Fruit fly (Drosophila melanogaster): Measurements from ENCODE around the gene CG7142.
A peak's percentile ranks its signal among the peaks of the same experiment; 100 is the strongest.

Gene CG7142

dm6 chr3R:18276688-18277087 is 2.6 kb downstream of the CG7142 start:
- TF ChIP-seq CG9948 (tag; optimal IDR thresholded peaks at IDR 0.05): no peak
- no peak for TF ChIP-seq Pif1A (GFP tag; optimal IDR thresholded peaks at IDR 0.05)
- no peak for TF ChIP-seq CG8159 (tag; optimal IDR thresholded peaks at IDR 0.05)
- no peak for TF ChIP-seq CG8301 (tag; optimal IDR thresholded peaks at IDR 0.05)
- no peak for TF ChIP-seq CG4496 (GFP tag; IDR thresholded peaks at IDR 0.05)
- no peak for TF ChIP-seq fd96Ca (GFP tag; IDR thresholded peaks at IDR 0.05)
- TF ChIP-seq CG17806 (tag; optimal IDR thresholded peaks at IDR 0.05): no peak
- no peak for TF ChIP-seq CG34367 (tag; optimal IDR thresholded peaks at IDR 0.05)
- TF ChIP-seq CG15710 (tag; optimal IDR thresholded peaks at IDR 0.05): no peak
- no peak for TF ChIP-seq D1 (tag; optimal IDR thresholded peaks at IDR 0.05)

DNA sequence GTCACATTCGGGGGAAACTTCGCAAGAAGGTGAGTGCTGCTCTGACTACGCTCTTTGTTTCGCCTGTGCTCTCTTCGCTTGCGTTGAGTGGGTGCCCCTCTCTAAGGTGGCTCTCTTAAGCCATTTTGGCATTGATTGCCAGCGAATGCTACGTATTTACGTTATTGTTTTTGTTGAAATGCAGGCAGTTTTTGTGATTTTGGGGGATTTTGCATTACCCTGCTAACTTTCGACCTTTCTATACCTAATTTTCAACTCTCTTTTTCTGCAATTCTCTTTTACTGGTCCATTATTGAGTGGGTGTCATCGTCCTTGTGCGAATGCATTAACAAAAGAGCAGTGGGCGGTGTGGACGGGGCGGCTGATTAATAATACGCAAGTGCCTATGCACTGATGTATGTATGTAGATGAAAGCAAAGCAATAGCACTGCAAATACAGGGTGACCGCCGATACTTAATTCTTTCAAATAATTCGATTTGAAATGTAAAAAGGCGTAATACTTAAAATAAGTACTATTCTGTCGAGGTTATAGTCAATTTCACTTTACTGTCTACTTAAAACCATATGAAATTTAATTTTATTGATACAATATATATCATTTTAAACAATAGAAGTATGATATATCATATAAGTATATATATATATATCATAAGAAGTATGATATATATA is 4.1 kb downstream of the CG7142 start:
- TF ChIP-seq CG8159 (tag; optimal IDR thresholded peaks at IDR 0.05) (no peak), D1 (tag; optimal IDR thresholded peaks at IDR 0.05) (no peak), CG9948 (tag; optimal IDR thresholded peaks at IDR 0.05) (no peak), CG32121 (GFP tag; IDR thresholded peaks at IDR 0.05) (peak; percentile 75), Ets98B (GFP tag; IDR thresholded peaks at IDR 0.05) (peak; percentile 10; the same call in 1 of the 2 replicates), CG14655 (GFP tag; optimal IDR thresholded peaks at IDR 0.05) (no peak), CG10348 (GFP tag; IDR thresholded peaks at IDR 0.05) (no peak), EcR (GFP tag; optimal IDR thresholded peaks at IDR 0.05) (peak; percentile 94), CG4496 (GFP tag; IDR thresholded peaks at IDR 0.05) (peak; percentile 69), Pif1B (GFP tag; optimal IDR thresholded peaks at IDR 0.05) (peak; percentile 5), Snoo (tag; optimal IDR thresholded peaks at IDR 0.05) (no peak), CG15710 (tag; optimal IDR thresholded peaks at IDR 0.05) (peak; percentile 9), CG13204 (GFP tag; optimal IDR thresholded peaks at IDR 0.05) (no peak), gl (tag; optimal IDR thresholded peaks at IDR 0.05) (no peak), rn (GFP tag; IDR thresholded peaks at IDR 0.05) (no peak), Pif1A (GFP tag; optimal IDR thresholded peaks at IDR 0.05) (no peak), CG34367 (tag; optimal IDR thresholded peaks at IDR 0.05) (peak; percentile 19), fd96Ca (GFP tag; IDR thresholded peaks at IDR 0.05) (no peak; the same call in 2 of the 3 replicates), CG12605 (GFP tag; IDR thresholded peaks at IDR 0.05) (peak; percentile 67), CG17806 (tag; optimal IDR thresholded peaks at IDR 0.05) (peak; percentile 25)

DNA sequence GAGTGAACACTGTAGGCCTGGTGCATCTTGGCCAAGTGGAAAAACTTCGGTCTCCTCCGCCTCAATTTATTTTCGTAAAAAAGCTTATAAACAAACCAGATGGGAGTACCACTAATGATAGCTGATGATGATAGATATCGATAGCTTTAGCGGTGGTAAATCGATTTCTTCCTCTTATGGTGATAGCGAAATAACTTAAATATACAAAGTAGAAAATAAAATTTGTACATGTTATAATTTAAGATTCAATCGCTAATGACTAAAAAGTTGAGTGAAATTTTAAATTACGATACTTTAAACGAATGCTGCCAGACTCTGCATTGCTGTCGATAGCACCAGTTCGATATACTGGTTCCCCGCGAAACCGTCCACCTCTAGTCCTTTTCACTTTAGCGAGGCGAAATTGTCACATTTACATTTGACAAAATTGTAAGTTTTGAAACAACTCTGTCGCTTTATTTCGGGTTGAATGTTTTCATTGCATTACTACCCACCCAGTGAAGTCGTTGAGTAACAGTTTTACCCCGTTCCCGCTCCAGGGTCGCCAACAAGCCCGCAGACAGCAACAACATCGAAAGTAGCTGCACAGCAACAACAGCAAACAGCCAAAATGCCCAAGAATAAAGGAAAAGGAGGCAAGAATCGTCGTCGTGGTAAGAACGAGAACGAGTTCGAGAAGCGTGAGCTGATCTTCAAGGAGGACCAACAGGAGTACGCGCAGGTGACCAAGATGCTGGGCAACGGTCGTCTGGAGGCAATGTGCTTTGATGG is 4.8 kb downstream of the CG7142 start, which contains the start of the genes Vps39 and eIF1A:
TSS of gene Vps39 (minus strand) at position 119 of the 771 bp plus-strand sequence.
TSS of gene eIF1A (plus strand) at position 338 of the 771 bp plus-strand sequence.
- TF ChIP-seq CG8159 (tag; optimal IDR thresholded peaks at IDR 0.05) (no peak), CG32121 (GFP tag; IDR thresholded peaks at IDR 0.05) (no peak), gl (tag; optimal IDR thresholded peaks at IDR 0.05) (no peak), CG13204 (GFP tag; optimal IDR thresholded peaks at IDR 0.05) (no peak), CG8301 (tag; optimal IDR thresholded peaks at IDR 0.05) (no peak), rn (GFP tag; IDR thresholded peaks at IDR 0.05) (no peak), CG17806 (tag; optimal IDR thresholded peaks at IDR 0.05) (no peak), Pif1B (GFP tag; optimal IDR thresholded peaks at IDR 0.05) (no peak), CG4496 (GFP tag; IDR thresholded peaks at IDR 0.05) (no peak), Snoo (tag; optimal IDR thresholded peaks at IDR 0.05) (no peak), D1 (tag; optimal IDR thresholded peaks at IDR 0.05) (no peak), EcR (GFP tag; optimal IDR thresholded peaks at IDR 0.05) (no peak), Pif1A (GFP tag; optimal IDR thresholded peaks at IDR 0.05) (no peak), CG14655 (GFP tag; optimal IDR thresholded peaks at IDR 0.05) (no peak), CG15710 (tag; optimal IDR thresholded peaks at IDR 0.05) (no peak)

DNA sequence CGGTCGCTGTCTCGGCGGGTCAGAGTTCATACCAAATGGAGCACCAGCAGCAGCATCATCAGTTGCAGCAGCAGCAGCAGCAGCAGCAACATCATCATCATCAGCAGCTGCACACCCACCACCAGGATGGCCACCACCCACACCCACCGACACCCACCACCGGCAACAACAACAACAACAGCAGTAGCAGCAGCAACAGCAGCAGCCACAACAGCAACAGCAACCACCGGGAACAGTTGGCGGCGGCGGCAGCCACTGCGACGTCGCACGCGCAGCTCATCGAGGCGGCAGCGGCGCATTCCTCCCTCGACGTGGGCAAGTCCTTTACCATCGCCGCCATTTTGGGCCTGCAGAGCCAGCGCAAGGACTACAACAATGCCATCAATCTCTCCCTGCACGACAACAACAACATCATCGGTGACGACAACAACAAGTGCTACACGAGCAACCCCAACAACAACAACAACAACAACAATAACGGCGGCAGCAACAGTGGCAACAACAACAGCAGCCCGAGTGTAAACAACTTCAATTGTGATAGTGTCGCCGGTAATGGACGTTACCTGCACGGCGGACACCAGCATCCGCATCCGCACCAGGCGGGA is 9.5 kb downstream of the CG7142 start:
- TF ChIP-seq Snoo (tag; optimal IDR thresholded peaks at IDR 0.05) (no peak), CG34367 (tag; optimal IDR thresholded peaks at IDR 0.05) (no peak), EcR (GFP tag; optimal IDR thresholded peaks at IDR 0.05) (no peak), CG17806 (tag; optimal IDR thresholded peaks at IDR 0.05) (no peak), Ets98B (GFP tag; IDR thresholded peaks at IDR 0.05) (no peak), CG10348 (GFP tag; IDR thresholded peaks at IDR 0.05) (no peak)

dm6 chr3R:18267489-18267888 is 11.8 kb downstream of the CG7142 start, which contains the start of gene CG18599:
Gene CG18599 (plus strand): TSS chr3R:18267789.
- TF ChIP-seq Pif1B (GFP tag; optimal IDR thresholded peaks at IDR 0.05) (no peak), CG14655 (GFP tag; optimal IDR thresholded peaks at IDR 0.05) (no peak), CG17806 (tag; optimal IDR thresholded peaks at IDR 0.05) (no peak), Pif1A (GFP tag; optimal IDR thresholded peaks at IDR 0.05) (no peak), CG32121 (GFP tag; IDR thresholded peaks at IDR 0.05) (no peak), CG34367 (tag; optimal IDR thresholded peaks at IDR 0.05) (no peak), Snoo (tag; optimal IDR thresholded peaks at IDR 0.05) (no peak), rn (GFP tag; IDR thresholded peaks at IDR 0.05) (no peak), fd96Ca (GFP tag; IDR thresholded peaks at IDR 0.05) (no peak), Ets98B (GFP tag; IDR thresholded peaks at IDR 0.05) (no peak), CG4496 (GFP tag; IDR thresholded peaks at IDR 0.05) (no peak), CG12605 (GFP tag; IDR thresholded peaks at IDR 0.05) (no peak), gl (tag; optimal IDR thresholded peaks at IDR 0.05) (no peak), CG10348 (GFP tag; IDR thresholded peaks at IDR 0.05) (no peak)
